Worm (Caenorhabditis elegans): ENCODE data around the gene R10E12.2.

- no peak for TF ChIP-seq flt-1 (GFP tag; IDR thresholded peaks at IDR 0.05)
- no peak for TF ChIP-seq cog-1 (tag; optimal IDR thresholded peaks at IDR 0.05)
- TF ChIP-seq ztf-23 (GFP tag; IDR thresholded peaks at IDR 0.05), result no peak
- no peak for TF ChIP-seq med-1 (GFP tag; optimal IDR thresholded peaks at IDR 0.05; ENCODE audit: insufficient read depth)
- no peak for TF ChIP-seq tab-1 (GFP tag; IDR thresholded peaks at IDR 0.05)
- TF ChIP-seq T22C8.4 (GFP tag; IDR thresholded peaks at IDR 0.05), result no peak
Observed at ce11 chrIII:9972192-9972811, 1.4 kb downstream of the R10E12.2 start.
